Worm (Caenorhabditis elegans): ENCODE results near the gene M01F1.9.

The M01F1.9 gene

DNA sequence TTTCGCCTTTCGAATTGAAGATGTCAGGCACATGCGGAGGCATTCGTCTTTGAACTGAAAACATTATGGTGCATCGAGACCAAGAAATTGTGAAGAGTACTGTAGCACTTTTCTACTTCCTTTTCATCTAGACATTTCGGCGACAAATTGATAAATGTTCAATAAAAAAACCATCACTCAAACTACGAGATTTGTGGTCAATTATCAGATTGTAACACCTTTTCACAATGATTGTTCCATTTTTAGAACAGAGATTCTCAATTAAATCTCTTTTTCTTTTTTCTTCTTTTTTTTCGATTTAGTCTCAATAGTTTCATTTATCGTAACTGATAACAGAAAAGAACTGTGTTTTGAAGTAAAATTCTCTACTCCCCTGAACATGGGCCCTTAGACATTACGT, 12.8 kb downstream of the M01F1.9 start:
- TF ChIP-seq ref-2 (tag; optimal IDR thresholded peaks at IDR 0.05) (no peak), pha-4 (tag; optimal IDR thresholded peaks at IDR 0.05) (no peak), Y22D7AL.16 (tag; optimal IDR thresholded peaks at IDR 0.05) (no peak), ceh-19 (GFP tag; optimal IDR thresholded peaks at IDR 0.05) (no peak), dmd-4 (tag; optimal IDR thresholded peaks at IDR 0.05; ENCODE audit: borderline replicate concordance) (no peak), ceh-22 (tag; optimal IDR thresholded peaks at IDR 0.05) (no peak), K02D7.2 (tag; optimal IDR thresholded peaks at IDR 0.05) (no peak), lim-6 (tag; optimal IDR thresholded peaks at IDR 0.05) (no peak), T23F11.4 (GFP tag; optimal IDR thresholded peaks at IDR 0.05) (no peak), ceh-2 (tag; optimal IDR thresholded peaks at IDR 0.05) (no peak)

DNA sequence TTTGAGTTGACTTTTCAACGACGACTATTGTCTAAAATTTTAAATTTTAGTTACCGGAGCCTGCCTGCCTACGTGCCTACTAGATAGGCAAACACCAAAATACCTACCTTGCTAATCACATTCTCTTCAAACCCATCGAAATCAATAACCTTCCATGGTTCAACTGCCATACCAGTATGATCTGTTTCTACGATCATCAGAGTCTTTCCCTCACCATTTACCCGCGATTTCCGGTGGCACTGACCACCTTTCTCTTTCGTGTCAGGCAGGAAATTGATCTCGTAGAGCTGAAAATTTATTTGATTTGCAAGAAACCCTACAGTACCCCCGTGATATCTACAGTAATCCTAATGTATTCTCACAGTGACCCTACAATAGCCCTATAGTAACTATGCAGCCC, 13.9 kb downstream of the M01F1.9 start:
- TF ChIP-seq ttx-3 (tag; optimal IDR thresholded peaks at IDR 0.05): no peak
- no peak for TF ChIP-seq ets-4 (tag; optimal IDR thresholded peaks at IDR 0.05)
- TF ChIP-seq fkh-10 (GFP tag; optimal IDR thresholded peaks at IDR 0.05): no peak
- no peak for TF ChIP-seq elt-2 (tag; optimal IDR thresholded peaks at IDR 0.05)
- no peak for TF ChIP-seq dmd-4 (tag; optimal IDR thresholded peaks at IDR 0.05; ENCODE audit: borderline replicate concordance)
- no peak for TF ChIP-seq hlh-8 (tag; optimal IDR thresholded peaks at IDR 0.05)
- no peak for TF ChIP-seq mec-3 (tag; optimal IDR thresholded peaks at IDR 0.05; ENCODE audit: borderline replicate concordance)
- TF ChIP-seq ref-2 (tag; optimal IDR thresholded peaks at IDR 0.05): no peak

DNA sequence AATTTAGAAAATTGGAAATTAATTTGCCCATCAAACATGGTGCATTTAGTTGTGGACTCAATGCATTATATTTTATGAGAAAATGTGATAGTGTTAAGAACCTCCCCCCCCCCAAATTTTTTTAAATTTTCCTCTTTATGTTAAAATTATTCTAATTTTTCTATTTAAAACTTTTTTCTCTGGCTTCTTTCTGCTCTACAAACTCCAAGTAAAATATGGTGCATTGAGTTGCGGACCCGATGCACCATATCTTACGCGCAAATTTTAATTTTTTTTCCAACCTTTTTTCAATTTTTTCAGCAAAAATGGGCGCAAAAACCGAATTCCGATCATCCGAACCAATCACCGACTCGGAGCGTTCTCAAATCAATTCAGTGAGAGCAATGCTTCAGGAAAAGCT, 16.6 kb downstream of the M01F1.9 start, which contains the start of gene C34C12.6:
C34C12.6 (plus strand) TSS at position 301 of the 400 bp plus-strand sequence.
- no peak for TF ChIP-seq pqm-1 (tag; optimal IDR thresholded peaks at IDR 0.05)
- no peak for TF ChIP-seq elt-4 (tag; optimal IDR thresholded peaks at IDR 0.05)
- TF ChIP-seq ets-4 (tag; optimal IDR thresholded peaks at IDR 0.05): no peak
- TF ChIP-seq ceh-48 (tag; optimal IDR thresholded peaks at IDR 0.05): no peak
- no peak for TF ChIP-seq che-1 (tag; optimal IDR thresholded peaks at IDR 0.05)
- no peak for TF ChIP-seq gmeb-2 (tag; optimal IDR thresholded peaks at IDR 0.05)
- TF ChIP-seq ztf-16 (tag; optimal IDR thresholded peaks at IDR 0.05): no peak
- TF ChIP-seq Y22D7AL.16 (tag; optimal IDR thresholded peaks at IDR 0.05): no peak
- TF ChIP-seq lim-6 (tag; optimal IDR thresholded peaks at IDR 0.05): no peak
- TF ChIP-seq fkh-10 (GFP tag; optimal IDR thresholded peaks at IDR 0.05): no peak
- TF ChIP-seq pax-1 (tag; optimal IDR thresholded peaks at IDR 0.05): no peak
- TF ChIP-seq pag-3 (tag; optimal IDR thresholded peaks at IDR 0.05; ENCODE audit: borderline replicate concordance): no peak

DNA sequence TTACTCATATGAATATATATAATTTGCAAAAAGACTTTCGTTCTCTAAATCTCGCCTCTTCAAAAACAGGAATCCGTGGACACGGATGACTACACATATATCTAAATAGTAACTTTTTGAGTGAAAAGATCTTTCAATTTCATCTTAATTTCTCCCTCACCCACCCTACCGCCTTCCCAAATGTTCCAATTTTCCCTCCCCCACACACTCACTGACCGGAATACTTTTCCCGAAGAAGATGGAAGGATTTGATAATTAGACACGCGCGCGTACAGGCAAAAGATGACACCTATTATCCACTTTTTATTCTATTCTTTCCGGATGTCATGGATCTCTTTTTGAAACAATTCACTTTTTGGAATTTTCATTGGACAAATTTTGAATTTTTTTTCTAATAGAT, 17.9 kb downstream of the M01F1.9 start:
- no peak for TF ChIP-seq nhr-11 (tag; optimal IDR thresholded peaks at IDR 0.05)
- TF ChIP-seq elt-4 (tag; optimal IDR thresholded peaks at IDR 0.05): no peak
- TF ChIP-seq C38D4.7 (GFP tag; optimal IDR thresholded peaks at IDR 0.05): no peak
- no peak for TF ChIP-seq sox-2 (GFP tag; IDR thresholded peaks at IDR 0.05)
- TF ChIP-seq ref-2 (tag; optimal IDR thresholded peaks at IDR 0.05): no peak
- no peak for TF ChIP-seq K09A11.1 (tag; optimal IDR thresholded peaks at IDR 0.05; ENCODE audit: insufficient read depth)
- TF ChIP-seq ztf-16 (tag; optimal IDR thresholded peaks at IDR 0.05): no peak

DNA sequence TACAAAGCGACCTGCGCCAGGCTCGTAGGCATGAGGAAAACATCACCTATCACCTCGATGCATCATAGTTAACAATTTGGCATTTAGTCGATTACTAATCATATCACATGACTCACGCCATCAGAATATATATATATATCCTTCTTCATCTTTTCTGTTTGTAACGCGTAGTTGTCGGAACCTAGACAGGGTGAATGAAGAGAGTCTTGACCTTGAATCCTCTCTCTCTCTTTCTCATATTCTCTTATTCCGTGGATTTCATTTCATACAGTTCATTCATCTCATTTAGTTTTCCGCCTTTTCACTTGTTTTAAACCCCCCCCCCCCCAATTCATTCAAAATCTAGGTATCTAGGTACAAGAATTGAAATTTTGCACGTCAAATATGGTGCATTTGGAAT, 18.6 kb downstream of the M01F1.9 start:
- peak; percentile 19 for TF ChIP-seq hlh-30 (tag; optimal IDR thresholded peaks at IDR 0.05; ENCODE audit: insufficient read depth)
- TF ChIP-seq tbx-2 (tag; optimal IDR thresholded peaks at IDR 0.05): no peak

DNA sequence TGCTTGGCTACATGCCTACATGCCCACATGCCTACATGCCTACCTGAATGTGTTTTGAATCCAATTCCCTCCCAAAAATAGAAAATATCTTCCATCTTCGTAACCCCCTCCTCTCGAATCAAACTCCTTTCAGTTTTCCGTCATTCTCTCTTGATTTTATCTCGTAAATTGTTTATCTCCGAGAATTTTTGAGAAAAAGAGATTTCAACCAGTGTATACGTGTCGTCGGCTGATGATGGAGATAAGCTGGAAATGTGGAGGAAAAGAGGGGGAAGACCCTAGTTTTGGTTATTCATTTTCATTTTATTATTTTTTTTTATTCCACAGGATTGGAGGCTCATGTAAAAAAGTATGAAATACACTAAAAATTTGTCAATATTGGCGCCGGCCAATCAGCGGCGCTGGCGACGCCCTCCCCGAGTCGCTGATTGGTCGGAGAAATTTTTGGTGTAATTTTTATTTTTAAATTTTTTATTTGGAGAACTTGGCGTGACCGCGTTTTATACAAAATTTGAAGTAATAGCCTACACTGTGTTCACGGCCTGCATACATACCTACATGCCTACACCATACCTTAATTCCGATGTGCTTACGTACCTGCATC, 20.0 kb downstream of the M01F1.9 start:
- TF ChIP-seq nfya-1 (tag; optimal IDR thresholded peaks at IDR 0.05): peak; percentile 86
- no peak for TF ChIP-seq unc-3 (GFP tag; conservative IDR thresholded peaks at IDR 0.05)
- TF ChIP-seq unc-3 (tag; optimal IDR thresholded peaks at IDR 0.05): no peak

Data from whole organism, late embryonic.